Fruit fly (Drosophila melanogaster): Measurements from ENCODE around the gene Faf2.

Gene Faf2

dm6 chr2L:18702721-18703488 is 5.6 kb downstream of the Faf2 start, which contains the start of the genes CG10376 and CG10343 (continued):
- TF ChIP-seq chinmo (GFP tag; IDR thresholded peaks at IDR 0.05; ENCODE audit: partially characterized antibody) = no peak
- TF ChIP-seq Camta (GFP tag; optimal IDR thresholded peaks at IDR 0.05) = peak; percentile 30
- TF ChIP-seq sqz (GFP tag; optimal IDR thresholded peaks at IDR 0.05) = peak; percentile 87
- peak; percentile 98 for TF ChIP-seq Abd-B (GFP tag; optimal IDR thresholded peaks at IDR 0.05)
- TF ChIP-seq CG15514 (GFP tag; optimal IDR thresholded peaks at IDR 0.05) = peak; percentile 98
- peak; percentile 58; the same call in 2 of the 3 replicates for TF ChIP-seq CG14860 (GFP tag; IDR thresholded peaks at IDR 0.05; ENCODE audit: partially characterized antibody)
- peak; percentile 70 for TF ChIP-seq vfl (GFP tag; optimal IDR thresholded peaks at IDR 0.05)
- peak; percentile 32 for TF ChIP-seq CG17568 (GFP tag; optimal IDR thresholded peaks at IDR 0.05)
- peak; percentile 97 for TF ChIP-seq gem (tag; optimal IDR thresholded peaks at IDR 0.05)
- peak; percentile 28 for TF ChIP-seq mirr (GFP tag; optimal IDR thresholded peaks at IDR 0.05)
- TF ChIP-seq Ada2b (GFP tag; IDR thresholded peaks at IDR 0.05) = peak; percentile 75
- TF ChIP-seq fru (optimal IDR thresholded peaks at IDR 0.05) = no peak
- peak; percentile 95 for TF ChIP-seq Ssrp (tag; optimal IDR thresholded peaks at IDR 0.05)
- peak; percentile 84 for TF ChIP-seq bbx (GFP tag; IDR thresholded peaks at IDR 0.05; ENCODE audit: partially characterized antibody)
- peak; percentile 83 for TF ChIP-seq CG17359 (tag; optimal IDR thresholded peaks at IDR 0.05)
- TF ChIP-seq gsb (GFP tag; IDR thresholded peaks at IDR 0.05) = peak; percentile 44; the same call in 1 of the 2 replicates
- TF ChIP-seq dan (GFP tag; IDR thresholded peaks at IDR 0.05) = 0 out of 2 replicates have a peak, but pooled peaks have one; percentile 19
- TF ChIP-seq CG2116 (GFP tag; optimal IDR thresholded peaks at IDR 0.05) = peak; percentile 81
- peak; percentile 82 for TF ChIP-seq CG30431 (GFP tag; optimal IDR thresholded peaks at IDR 0.05)
- TF ChIP-seq az2 (GFP tag; optimal IDR thresholded peaks at IDR 0.05) = peak; percentile 88
- peak; percentile 86 for TF ChIP-seq Meics (GFP tag; optimal IDR thresholded peaks at IDR 0.05)
- TF ChIP-seq cad (GFP tag; optimal IDR thresholded peaks at IDR 0.05) = no peak
- peak; percentile 63 for TF ChIP-seq GATAe (GFP tag; conservative IDR thresholded peaks at IDR 0.05)
- TF ChIP-seq btn (GFP tag; optimal IDR thresholded peaks at IDR 0.05) = no peak
- peak; percentile 69; the same call in 2 of the 3 replicates for TF ChIP-seq ken (GFP tag; IDR thresholded peaks at IDR 0.05)
- no peak for TF ChIP-seq z (GFP tag; IDR thresholded peaks at IDR 0.05)
- TF ChIP-seq CG16815 (GFP tag; optimal IDR thresholded peaks at IDR 0.05) = peak; percentile 91
- peak; percentile 90 for TF ChIP-seq zen (tag; optimal IDR thresholded peaks at IDR 0.05)
- peak; percentile 91 for TF ChIP-seq CG11504 (tag; optimal IDR thresholded peaks at IDR 0.05)
- TF ChIP-seq odd (GFP tag; optimal IDR thresholded peaks at IDR 0.05) = peak; percentile 59
- TF ChIP-seq org-1 (GFP tag; optimal IDR thresholded peaks at IDR 0.05) = peak; percentile 44
- TF ChIP-seq CG34422 (GFP tag; IDR thresholded peaks at IDR 0.05) = peak; percentile 78; the same call in 2 of the 3 replicates
- TF ChIP-seq Six4 (GFP tag; optimal IDR thresholded peaks at IDR 0.05) = peak; percentile 74
- TF ChIP-seq cato (GFP tag; optimal IDR thresholded peaks at IDR 0.05; ENCODE audit: borderline replicate concordance) = peak; percentile 72
- peak; percentile 24 for TF ChIP-seq CTCF (GFP tag; optimal IDR thresholded peaks at IDR 0.05)
- TF ChIP-seq CG14014 (GFP tag; IDR thresholded peaks at IDR 0.05) = peak; percentile 81
- TF ChIP-seq caup (GFP tag; optimal IDR thresholded peaks at IDR 0.05; ENCODE audit: severe bottlenecking) = peak; percentile 83
- TF ChIP-seq pros (GFP tag; optimal IDR thresholded peaks at IDR 0.05) = no peak
- peak; percentile 33 for TF ChIP-seq ab (GFP tag; optimal IDR thresholded peaks at IDR 0.05)
- peak; percentile 94 for TF ChIP-seq CG9932 (GFP tag; IDR thresholded peaks at IDR 0.05)
- TF ChIP-seq BtbVII (GFP tag; optimal IDR thresholded peaks at IDR 0.05) = peak; percentile 68
- TF ChIP-seq Med (GFP tag) = peak; percentile 89
- peak; percentile 96 for TF ChIP-seq CG12391 (tag; optimal IDR thresholded peaks at IDR 0.05)
- TF ChIP-seq peb (GFP tag; IDR thresholded peaks at IDR 0.05) = peak; percentile 69; the same call in 1 of the 2 replicates
- peak; percentile 83; the same call in 1 of the 2 replicates for TF ChIP-seq ranshi (GFP tag; IDR thresholded peaks at IDR 0.05)
- peak; percentile 40 for TF ChIP-seq jing (GFP tag; optimal IDR thresholded peaks at IDR 0.05)
- TF ChIP-seq ind (GFP tag; optimal IDR thresholded peaks at IDR 0.05) = peak; percentile 86
- peak; percentile 91 for TF ChIP-seq CG13775 (GFP tag; optimal IDR thresholded peaks at IDR 0.05)
- TF ChIP-seq CG16863 (GFP tag; optimal IDR thresholded peaks at IDR 0.05) = peak; percentile 30
